Worm (Caenorhabditis elegans) whole organism, L1 larva: ENCODE data around the gene Y7A5A.1.

Experiments
- C04F5.9 ChIP-seq: sonication (generic microtip); optimal IDR thresholded peaks from 2 replicates; lab custom pipeline; 2016; ENCODE audit warnings: missing genetic modification characterization, missing compliant biosample characterization
- C16A3.4 ChIP-seq: fragments of 150-350 bp; optimal IDR thresholded peaks from 2 replicates; lab custom pipeline; 2014; ENCODE audit warnings: missing biosample characterization, missing genetic modification characterization
- F16B12.6 ChIP-seq: fragments of 150-350 bp; optimal IDR thresholded peaks from 2 replicates; lab custom pipeline; 2014; ENCODE audit warnings: missing biosample characterization, missing genetic modification characterization
- aha-1 ChIP-seq: fragments of 150-350 bp; optimal IDR thresholded peaks from 2 replicates; lab custom pipeline; 2014; ENCODE audit warnings: missing biosample characterization, missing genetic modification characterization
- aly-2 ChIP-seq: fragments of 150-350 bp; optimal IDR thresholded peaks from 2 replicates; lab custom pipeline; 2014; ENCODE audit warnings: missing biosample characterization, missing genetic modification characterization
- blmp-1 ChIP-seq: fragments of 150-350 bp; optimal IDR thresholded peaks from 2 replicates; lab custom pipeline; 2014; ENCODE audit warnings: missing biosample characterization, missing genetic modification characterization
- ceh-63 ChIP-seq: fragments of 200-800 bp; sonication (Bioruptor generic); optimal IDR thresholded peaks from 2 replicates; lab custom pipeline; 2018; ENCODE audit warnings: mild to moderate bottlenecking, missing genetic modification characterization, missing compliant biosample characterization
- ceh-90 ChIP-seq: sonication (generic microtip); optimal IDR thresholded peaks from 2 replicates; lab custom pipeline; 2016; ENCODE audit warnings: missing genetic modification characterization, missing compliant biosample characterization
- ces-1 ChIP-seq: fragments of 150-350 bp; optimal IDR thresholded peaks from 2 replicates; lab custom pipeline; 2014; ENCODE audit warnings: missing biosample characterization, missing genetic modification reagents, missing genetic modification characterization
- dpl-1 ChIP-seq, 3 experiments: fragments of 150-350 bp in 2 of 3; sonication (generic microtip) in 1 of 3; optimal IDR thresholded peaks; 2 replicates each; lab custom pipeline; 2014 to 2017; ENCODE audit warnings: missing biosample characterization in 3 of 3, missing genetic modification characterization in 3 of 3, missing genetic modification reagents in 3 of 3
- dsc-1 ChIP-seq: sonication (generic microtip); optimal IDR thresholded peaks from 2 replicates; lab custom pipeline; 2016; ENCODE audit warnings: mild to moderate bottlenecking, missing genetic modification characterization, missing compliant biosample characterization
- efl-1 ChIP-seq, 4 experiments: fragments of 150-350 bp; optimal IDR thresholded peaks in 3 of 4; peaks in 1 of 4; 1 replicate in 1 of 4; 2 replicates in 3 of 4; lab custom pipeline; 2014; ENCODE audit warnings: missing biosample characterization in 2 of 4, missing genetic modification characterization in 2 of 4, missing genetic modification reagents in 2 of 4
- elt-3 ChIP-seq, 6 experiments: fragments of 150-350 bp in 1 of 6; sonication (generic microtip); optimal IDR thresholded peaks; 2 replicates each; lab custom pipeline; 2017 to 2018; ENCODE audit warnings: missing biosample characterization in 6 of 6, missing genetic modification characterization in 6 of 6, inconsistent platforms in 1 of 6
- fkh-10 ChIP-seq: sonication (generic microtip); optimal IDR thresholded peaks from 2 replicates; lab custom pipeline; 2017; ENCODE audit warnings: missing biosample characterization, missing genetic modification reagents, missing genetic modification characterization
- fkh-8 ChIP-seq: sonication (generic microtip); optimal IDR thresholded peaks from 2 replicates; lab custom pipeline; 2016; ENCODE audit warnings: mild to moderate bottlenecking, missing genetic modification characterization, missing compliant biosample characterization
- hlh-17 ChIP-seq: fragments of 200-800 bp; sonication (Bioruptor generic); optimal IDR thresholded peaks from 2 replicates; lab custom pipeline; 2018; ENCODE audit warnings: missing genetic modification characterization, mild to moderate bottlenecking, missing compliant biosample characterization, moderate library complexity, borderline replicate concordance
- hpl-2 ChIP-seq: fragments of 150-350 bp; optimal IDR thresholded peaks from 2 replicates; lab custom pipeline; 2014; ENCODE audit warnings: missing biosample characterization, missing genetic modification reagents, missing genetic modification characterization
- isw-1 ChIP-seq: fragments of 200-800 bp; sonication (Bioruptor generic); IDR thresholded peaks from 2 replicates; pipeline ENCODE4 v1.3.6; 2022; ENCODE audit warnings: missing genetic modification characterization, missing compliant biosample characterization
- jun-1 ChIP-seq: fragments of 150-350 bp; optimal IDR thresholded peaks from 2 replicates; lab custom pipeline; 2014; ENCODE audit warnings: missing biosample characterization, missing genetic modification reagents, missing genetic modification characterization
- lin-13 ChIP-seq: fragments of 150-350 bp; optimal IDR thresholded peaks from 2 replicates; lab custom pipeline; 2014; ENCODE audit warnings: missing biosample characterization, missing genetic modification reagents, missing genetic modification characterization
- lin-14 ChIP-seq: fragments of 200-800 bp; sonication (Bioruptor generic); optimal IDR thresholded peaks from 2 replicates; lab custom pipeline; 2018; ENCODE audit warnings: mild to moderate bottlenecking, missing genetic modification characterization, moderate library complexity, missing compliant biosample characterization
- lin-35 ChIP-seq, 2 experiments: fragments of 150-350 bp; optimal IDR thresholded peaks; 2 replicates each; lab custom pipeline; 2014; ENCODE audit warnings: missing biosample characterization in 2 of 2, missing genetic modification characterization in 2 of 2, missing genetic modification reagents in 2 of 2
- lsy-2 ChIP-seq, 2 experiments: fragments of 150-350 bp; optimal IDR thresholded peaks; 2 replicates each; lab custom pipeline; 2014; ENCODE audit warnings: missing biosample characterization in 2 of 2, missing genetic modification characterization in 2 of 2
- mab-9 ChIP-seq: fragments of 200-800 bp; sonication (Bioruptor generic); IDR thresholded peaks from 2 replicates; pipeline ENCODE4 v1.3.6; 2022; ENCODE audit warnings: missing genetic modification reagents, missing genetic modification characterization, missing compliant biosample characterization
- mep-1 ChIP-seq: fragments of 150-350 bp; optimal IDR thresholded peaks from 2 replicates; lab custom pipeline; 2014; ENCODE audit warnings: missing biosample characterization, missing genetic modification characterization
- nhr-11 ChIP-seq: fragments of 150-350 bp; optimal IDR thresholded peaks from 2 replicates; lab custom pipeline; 2014; ENCODE audit warnings: missing biosample characterization, missing genetic modification characterization
- nhr-71 ChIP-seq: sonication (generic microtip); optimal IDR thresholded peaks from 2 replicates; lab custom pipeline; 2016; ENCODE audit warnings: mild to moderate bottlenecking, missing genetic modification characterization, moderate library complexity, missing compliant biosample characterization
- nhr-76 ChIP-seq: sonication (generic microtip); optimal IDR thresholded peaks from 2 replicates; lab custom pipeline; 2017; ENCODE audit warnings: missing biosample characterization, missing genetic modification characterization
- nhr-77 ChIP-seq: fragments of 150-350 bp; optimal IDR thresholded peaks from 2 replicates; lab custom pipeline; 2014; ENCODE audit warnings: missing biosample characterization, missing genetic modification characterization
- nhr-85 ChIP-seq: sonication (generic microtip); peaks from one replicate; lab custom pipeline; 2016; ENCODE audit warnings: missing genetic modification characterization, inconsistent platforms, missing compliant biosample characterization
- nhr-90 ChIP-seq: sonication (generic microtip); optimal IDR thresholded peaks from 2 replicates; lab custom pipeline; 2016; ENCODE audit warnings: mild to moderate bottlenecking, missing genetic modification characterization, missing compliant biosample characterization; ENCODE audit not compliant: poor library complexity
- pax-3 ChIP-seq: fragments of 200-800 bp; sonication (Bioruptor generic); optimal IDR thresholded peaks from 2 replicates; lab custom pipeline; 2018; ENCODE audit warnings: mild to moderate bottlenecking, missing genetic modification characterization, moderate library complexity, missing compliant biosample characterization
- pqm-1 ChIP-seq: sonication (generic microtip); optimal IDR thresholded peaks from 3 replicates; lab custom pipeline; 2017; ENCODE audit warnings: missing biosample characterization, missing genetic modification characterization
- rnt-1 ChIP-seq: sonication (generic microtip); optimal IDR thresholded peaks from 2 replicates; lab custom pipeline; 2016; ENCODE audit warnings: mild to moderate bottlenecking, missing genetic modification characterization, moderate library complexity, missing compliant biosample characterization
- snu-23 ChIP-seq: sonication (generic microtip); optimal IDR thresholded peaks from 2 replicates; lab custom pipeline; 2016; ENCODE audit warnings: missing genetic modification characterization, missing compliant biosample characterization
- sox-4 ChIP-seq: sonication (generic microtip); optimal IDR thresholded peaks from 2 replicates; lab custom pipeline; 2016; ENCODE audit warnings: missing genetic modification characterization, missing compliant biosample characterization
- swsn-7 ChIP-seq: sonication (generic microtip); optimal IDR thresholded peaks from 2 replicates; lab custom pipeline; 2016; ENCODE audit warnings: missing genetic modification characterization, missing compliant biosample characterization
- unc-130 ChIP-seq: fragments of 150-350 bp; optimal IDR thresholded peaks from 2 replicates; lab custom pipeline; 2017; ENCODE audit warnings: missing biosample characterization, missing genetic modification characterization, inconsistent platforms
- unc-62 ChIP-seq: fragments of 150-350 bp; optimal IDR thresholded peaks from 2 replicates; lab custom pipeline; 2014; ENCODE audit warnings: missing biosample characterization, missing genetic modification reagents, missing genetic modification characterization
- unc-86 ChIP-seq: sonication (generic microtip); optimal IDR thresholded peaks from 2 replicates; lab custom pipeline; 2016; ENCODE audit warnings: missing genetic modification characterization, missing compliant biosample characterization
- xbp-1 ChIP-seq: sonication (generic microtip); optimal IDR thresholded peaks from 2 replicates; lab custom pipeline; 2016; ENCODE audit warnings: missing genetic modification characterization, missing compliant biosample characterization
- zip-4 ChIP-seq: fragments of 200-800 bp; sonication (Bioruptor generic); optimal IDR thresholded peaks from 2 replicates; lab custom pipeline; 2018; ENCODE audit warnings: mild to moderate bottlenecking, missing genetic modification characterization, moderate library complexity, missing compliant biosample characterization
- ztf-4 ChIP-seq: fragments of 150-350 bp; optimal IDR thresholded peaks from 2 replicates; lab custom pipeline; 2014; ENCODE audit warnings: missing biosample characterization, missing genetic modification characterization

The Y7A5A.1 gene

DNA sequence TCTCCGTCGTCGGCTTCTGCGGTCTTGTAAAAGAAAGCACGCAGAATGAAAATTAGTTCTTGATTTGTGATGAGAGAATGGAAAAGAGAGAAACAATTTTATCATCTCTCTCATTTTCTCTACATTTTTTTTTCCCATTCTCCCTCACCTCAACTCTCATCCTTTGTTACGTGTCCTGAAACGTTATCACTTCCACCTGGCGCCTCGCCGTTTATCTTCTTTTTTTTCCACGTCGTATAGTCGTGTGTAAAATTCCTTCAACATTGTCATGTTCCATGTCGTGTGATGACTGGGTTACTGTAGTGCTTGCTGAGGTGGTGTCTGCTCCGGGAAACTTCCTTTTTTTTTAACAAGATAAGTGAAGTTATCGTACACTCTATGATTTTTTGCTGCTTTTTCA lies 8.2 kb upstream of the Y7A5A.1 start (continued):
- TF ChIP-seq lin-13 (GFP tag; lab: Kevin White, UChicago) (no peak), aha-1 (no peak), jun-1 (tag; lab: Kevin White, UChicago) (no peak), lsy-2 (tag; optimal IDR thresholded peaks at IDR 0.05; lab: Kevin White, UChicago) (peak; percentile 17 to 89), F16B12.6 (tag; lab: Kevin White, UChicago) (no peak), blmp-1 (peak; percentile 75), hlh-17 (GFP tag; lab: Kevin White, UChicago) (no peak), lin-35 (GFP tag; optimal IDR thresholded peaks at IDR 0.05; lab: Kevin White, UChicago) (peak in 1 of 2 experiments; percentile 61), C04F5.9 (tag; lab: Kevin White, UChicago) (no peak), snu-23 (GFP tag; lab: Kevin White, UChicago) (peak; percentile 56), hpl-2 (GFP tag; lab: Kevin White, UChicago) (peak; percentile 12), pqm-1 (tag; lab: Kevin White, UChicago) (no peak), rnt-1 (tag; lab: Kevin White, UChicago) (peak; percentile 45), nhr-71 (peak; percentile 58), ceh-63 (GFP tag; lab: Kevin White, UChicago) (no peak), pax-3 (no peak), nhr-85 (tag; lab: Kevin White, UChicago) (no peak), fkh-10 (no peak), sox-4 (tag; lab: Kevin White, UChicago) (no peak), dsc-1 (tag; lab: Kevin White, UChicago) (no peak), dpl-1 (GFP tag; optimal IDR thresholded peaks at IDR 0.05; lab: Kevin White, UChicago) (no peak), ceh-90 (tag; lab: Kevin White, UChicago) (no peak), ces-1 (GFP tag; lab: Kevin White, UChicago) (no peak), unc-62 (GFP tag; lab: Kevin White, UChicago) (no peak), efl-1 (optimal IDR thresholded peaks at IDR 0.05; lab: Kevin White, UChicago) (no peak), efl-1 (GFP tag; optimal IDR thresholded peaks at IDR 0.05 in 1 of 2; lab: Kevin White, UChicago) (peak in 1 of 2 experiments; percentile 65), zip-4 (GFP tag; lab: Kevin White, UChicago) (no peak), isw-1 (GFP tag; lab: Robert Waterston, UW) (no peak), nhr-90 (no peak), nhr-76 (tag; lab: Kevin White, UChicago) (no peak), mep-1 (tag; lab: Kevin White, UChicago) (peak; percentile 3), xbp-1 (peak; percentile 6), nhr-77 (tag; lab: Kevin White, UChicago) (no peak), swsn-7 (tag; lab: Kevin White, UChicago) (no peak), unc-86 (no peak), C16A3.4 (tag; lab: Kevin White, UChicago) (peak; percentile 51), mab-9 (GFP tag; lab: Robert Waterston, UW) (no peak), aly-2 (no peak), ztf-4 (no peak), nhr-11 (tag; lab: Kevin White, UChicago) (no peak)

DNA sequence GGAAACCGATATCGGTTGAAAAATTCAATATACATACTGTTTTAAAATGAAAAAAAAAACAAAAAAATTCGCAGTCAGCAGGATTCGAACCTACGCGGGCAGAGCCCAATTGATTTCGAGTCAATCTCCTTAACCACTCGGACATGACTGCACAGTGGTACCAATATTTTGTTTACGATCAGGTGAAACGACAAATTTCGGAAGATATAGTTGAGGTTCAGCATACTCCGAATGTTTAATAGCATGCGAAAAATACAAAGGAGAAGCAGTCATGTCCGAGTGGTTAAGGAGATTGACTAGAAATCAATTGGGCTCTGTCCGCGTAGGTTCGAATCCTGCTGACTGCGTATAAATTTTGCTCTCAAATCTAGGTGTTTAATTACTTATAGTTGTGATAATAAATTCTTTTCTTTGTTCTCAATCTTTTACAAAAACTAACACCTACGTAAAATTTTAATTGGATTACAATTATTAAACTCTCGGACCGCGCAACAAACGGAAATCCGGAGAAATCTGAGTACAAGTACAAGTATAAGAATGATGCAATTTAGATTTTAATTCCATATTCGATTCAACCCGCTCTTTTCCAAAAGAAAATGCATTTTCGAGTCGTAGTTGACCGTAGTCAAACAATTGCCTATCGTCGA lies 2.1 kb upstream of the Y7A5A.1 start, which contains the start of gene Y7A5A.13:
TSS of gene Y7A5A.13 (plus strand) at position 597 of the 647 bp plus-strand sequence.
- no peak for TF ChIP-seq fkh-8
- no peak for TF ChIP-seq F16B12.6 (tag; lab: Kevin White, UChicago)

DNA sequence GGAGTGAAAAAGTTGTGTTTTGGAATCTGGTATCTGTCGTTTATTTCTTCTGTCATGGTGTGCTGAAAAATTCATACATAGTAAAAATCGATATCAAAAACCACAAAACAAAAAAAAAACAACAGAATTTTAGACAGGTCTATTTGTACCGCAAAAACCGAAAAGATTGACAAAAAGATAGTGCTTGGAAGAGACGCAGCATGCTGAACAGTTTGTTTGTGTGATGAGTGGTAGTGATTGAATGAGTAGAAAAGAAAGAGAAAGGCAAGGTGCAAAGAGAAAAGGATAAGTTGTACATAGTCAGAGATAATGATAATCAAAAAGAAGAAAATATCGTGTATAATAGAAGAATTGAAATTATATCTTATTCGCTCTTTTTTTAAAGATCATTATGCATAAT lies 1.4 kb upstream of the Y7A5A.1 start, which contains the start of gene Y7A5A.2:
TSS of gene Y7A5A.2 (minus strand) at position 62 of the 400 bp plus-strand sequence.
- TF ChIP-seq ceh-63 (GFP tag; lab: Kevin White, UChicago) (no peak), unc-130 (peak; percentile 5), lin-14 (GFP tag; lab: Kevin White, UChicago) (peak; percentile 21), blmp-1 (peak; percentile 87), elt-3 (tag; optimal IDR thresholded peaks at IDR 0.05; lab: Kevin White, UChicago) (peak in 1 of 6 experiments; percentile 12), aha-1 (no peak), snu-23 (GFP tag; lab: Kevin White, UChicago) (peak; percentile 1), rnt-1 (tag; lab: Kevin White, UChicago) (peak; percentile 14)
